Fruit fly (Drosophila melanogaster) whole organism, prepupa: ENCODE data around the gene pzg.

Source experiments
- CG10669 ChIP-seq: fragments of 200-800 bp; sonication (Bioruptor generic); optimal IDR thresholded peaks from 3 replicates; lab custom pipeline; 2018; ENCODE audit warnings: missing biosample characterization, mild to moderate bottlenecking, missing genetic modification characterization, moderate library complexity
- CG15336 ChIP-seq: fragments of 200-800 bp; sonication (Bioruptor generic); IDR thresholded peaks from 2 replicates; pipeline ENCODE4 v1.3.6; 2022; ENCODE audit warnings: missing biosample characterization, missing genetic modification characterization
- CG1621 ChIP-seq: fragments of 200-800 bp; sonication (Bioruptor generic); optimal IDR thresholded peaks from 3 replicates; lab custom pipeline; 2018; ENCODE audit warnings: missing biosample characterization, mild to moderate bottlenecking, missing genetic modification characterization
- CG31627 ChIP-seq: fragments of 200-800 bp; sonication (Bioruptor generic); optimal IDR thresholded peaks from 3 replicates; lab custom pipeline; 2016; ENCODE audit warnings: missing biosample characterization, missing genetic modification characterization
- CG32006 ChIP-seq: fragments of 200-800 bp; sonication (Bioruptor generic); optimal IDR thresholded peaks from 3 replicates; lab custom pipeline; 2017; ENCODE audit warnings: missing biosample characterization, mild to moderate bottlenecking, missing genetic modification characterization
- CG34406 ChIP-seq: fragments of 200-800 bp; sonication (Bioruptor generic); optimal IDR thresholded peaks from 3 replicates; lab custom pipeline; 2016; ENCODE audit warnings: missing biosample characterization, missing genetic modification characterization
- CG3919 ChIP-seq: fragments of 200-800 bp; sonication (Bioruptor generic); optimal IDR thresholded peaks from 3 replicates; lab custom pipeline; 2016; ENCODE audit warnings: missing biosample characterization, missing genetic modification characterization
- CG4318 ChIP-seq: fragments of 200-800 bp; sonication (Bioruptor generic); optimal IDR thresholded peaks from 3 replicates; lab custom pipeline; 2017; ENCODE audit warnings: missing biosample characterization, mild to moderate bottlenecking, missing genetic modification characterization
- CG6163 ChIP-seq: fragments of 200-800 bp; sonication (Bioruptor generic); IDR thresholded peaks from 3 replicates; pipeline ENCODE4 v1.3.6; 2022; ENCODE audit warnings: missing biosample characterization, missing genetic modification characterization
- CG6276 ChIP-seq: fragments of 200-800 bp; sonication (Bioruptor generic); optimal IDR thresholded peaks from 2 replicates; lab custom pipeline; 2017; ENCODE audit warnings: missing biosample characterization, mild to moderate bottlenecking, missing genetic modification characterization
- CG6792 ChIP-seq: fragments of 200-800 bp; sonication (Bioruptor generic); optimal IDR thresholded peaks from 3 replicates; lab custom pipeline; 2016; ENCODE audit warnings: missing biosample characterization, missing genetic modification characterization
- CG6808 ChIP-seq: fragments of 200-800 bp; sonication (Bioruptor generic); optimal IDR thresholded peaks from 3 replicates; lab custom pipeline; 2017; ENCODE audit warnings: missing biosample characterization, missing genetic modification characterization, mild to moderate bottlenecking, moderate library complexity, missing genetic modification reagents
- CG6854 ChIP-seq: fragments of 200-800 bp; sonication (Bioruptor generic); optimal IDR thresholded peaks from 2 replicates; lab custom pipeline; 2017; ENCODE audit warnings: missing biosample characterization, mild to moderate bottlenecking, missing genetic modification characterization
- CG7368 ChIP-seq: fragments of 200-800 bp; sonication (Bioruptor generic); optimal IDR thresholded peaks from 3 replicates; lab custom pipeline; 2016; ENCODE audit warnings: missing biosample characterization, missing genetic modification characterization
- CG8119 ChIP-seq: fragments of 200-800 bp; sonication (Bioruptor generic); IDR thresholded peaks from 3 replicates; pipeline ENCODE4 v1.3.6; 2022; ENCODE audit warnings: missing biosample characterization, missing genetic modification characterization
- CG8319 ChIP-seq: fragments of 200-800 bp; sonication (Bioruptor generic); optimal IDR thresholded peaks from 3 replicates; lab custom pipeline; 2016; ENCODE audit warnings: missing biosample characterization, missing genetic modification characterization
- CG8632 ChIP-seq: fragments of 200-800 bp; sonication (Bioruptor generic); optimal IDR thresholded peaks from 3 replicates; lab custom pipeline; 2016; ENCODE audit warnings: missing biosample characterization, missing genetic modification characterization
- CG9139 ChIP-seq: fragments of 200-800 bp; sonication (Bioruptor generic); optimal IDR thresholded peaks from 3 replicates; lab custom pipeline; 2017; ENCODE audit warnings: missing biosample characterization, mild to moderate bottlenecking, missing genetic modification characterization
- Eip78C ChIP-seq: fragments of 200-800 bp; sonication (Bioruptor generic); peaks from one replicate; lab custom pipeline; 2016; ENCODE audit warnings: missing biosample characterization, missing genetic modification characterization
- Eip93F ChIP-seq: fragments of 200-800 bp; sonication (Bioruptor generic); optimal IDR thresholded peaks from 2 replicates; lab custom pipeline; 2016; ENCODE audit warnings: missing biosample characterization, mild to moderate bottlenecking, missing genetic modification characterization
- Ets21C ChIP-seq: fragments of 200-800 bp; sonication (Bioruptor generic); optimal IDR thresholded peaks from 3 replicates; lab custom pipeline; 2016; ENCODE audit warnings: missing biosample characterization, missing genetic modification characterization
- Ets96B ChIP-seq: fragments of 200-800 bp; optimal IDR thresholded peaks from 2 replicates; lab custom pipeline; 2019; ENCODE audit warnings: missing biosample characterization, mild to moderate bottlenecking, missing genetic modification characterization, moderate library complexity
- Hr38 ChIP-seq: sonication (Bioruptor generic); optimal IDR thresholded peaks from 2 replicates; lab custom pipeline; 2016; ENCODE audit warnings: missing biosample characterization, missing genetic modification characterization
- Hr39 ChIP-seq: fragments of 200-800 bp; sonication (Bioruptor generic); optimal IDR thresholded peaks from 2 replicates; lab custom pipeline; 2016; ENCODE audit warnings: missing biosample characterization, missing genetic modification characterization
- Hr4 ChIP-seq: fragments of 200-800 bp; sonication (Bioruptor generic); optimal IDR thresholded peaks from 3 replicates; lab custom pipeline; 2016; ENCODE audit warnings: missing biosample characterization, missing genetic modification characterization
- Lpt ChIP-seq: fragments of 200-800 bp; sonication (Bioruptor generic); optimal IDR thresholded peaks from 3 replicates; lab custom pipeline; 2016; ENCODE audit warnings: missing biosample characterization, missing genetic modification characterization
- Met ChIP-seq: fragments of 200-800 bp; sonication (Bioruptor generic); optimal IDR thresholded peaks from 3 replicates; lab custom pipeline; 2016; ENCODE audit warnings: missing biosample characterization, missing genetic modification characterization
- OdsH ChIP-seq: fragments of 200-800 bp; sonication (Bioruptor generic); optimal IDR thresholded peaks from 3 replicates; lab custom pipeline; 2016; ENCODE audit warnings: missing biosample characterization, missing genetic modification characterization
- Smox ChIP-seq: fragments of 200-800 bp; sonication (Bioruptor generic); optimal IDR thresholded peaks from 3 replicates; lab custom pipeline; 2016; ENCODE audit warnings: missing biosample characterization, missing genetic modification characterization
- Sox14 ChIP-seq: fragments of 200-800 bp; sonication (Bioruptor generic); optimal IDR thresholded peaks from 3 replicates; lab custom pipeline; 2016; ENCODE audit warnings: missing biosample characterization, missing genetic modification characterization
- Sox15 ChIP-seq: fragments of 200-800 bp; sonication (Bioruptor generic); optimal IDR thresholded peaks from 3 replicates; lab custom pipeline; 2016; ENCODE audit warnings: missing biosample characterization, missing genetic modification characterization
- achi ChIP-seq: fragments of 200-800 bp; sonication (Bioruptor generic); optimal IDR thresholded peaks from 3 replicates; lab custom pipeline; 2016; ENCODE audit warnings: missing biosample characterization, missing genetic modification characterization
- acj6 ChIP-seq: fragments of 200-800 bp; sonication (Bioruptor generic); optimal IDR thresholded peaks from 3 replicates; lab custom pipeline; 2016; ENCODE audit warnings: missing biosample characterization, missing genetic modification characterization
- cyc ChIP-seq: fragments of 200-800 bp; sonication (Bioruptor generic); optimal IDR thresholded peaks from 3 replicates; lab custom pipeline; 2016; ENCODE audit warnings: missing biosample characterization, missing genetic modification characterization
- dac ChIP-seq: fragments of 200-800 bp; sonication (Bioruptor generic); optimal IDR thresholded peaks from 2 replicates; lab custom pipeline; 2017; ENCODE audit warnings: missing biosample characterization, mild to moderate bottlenecking, missing genetic modification characterization
- dsx ChIP-seq: fragments of 200-800 bp; optimal IDR thresholded peaks from 3 replicates; lab custom pipeline; 2019; ENCODE audit warnings: missing biosample characterization, mild to moderate bottlenecking, missing genetic modification characterization, moderate library complexity; ENCODE audit not compliant: poor library complexity, severe bottlenecking
- eg ChIP-seq: fragments of 200-800 bp; sonication (Bioruptor generic); IDR thresholded peaks from 3 replicates; pipeline ENCODE4 v1.3.6; 2022; ENCODE audit warnings: missing biosample characterization, missing genetic modification characterization
- esn ChIP-seq: fragments of 200-800 bp; sonication (Bioruptor generic); optimal IDR thresholded peaks from 2 replicates; lab custom pipeline; 2016; ENCODE audit warnings: missing biosample characterization, mild to moderate bottlenecking, missing genetic modification characterization, moderate library complexity
- fkh ChIP-seq: fragments of 200-800 bp; sonication (Bioruptor generic); optimal IDR thresholded peaks from 3 replicates; lab custom pipeline; 2017; ENCODE audit warnings: missing biosample characterization, mild to moderate bottlenecking, missing genetic modification characterization, moderate library complexity
- net ChIP-seq: fragments of 200-800 bp; sonication (Bioruptor generic); optimal IDR thresholded peaks from 3 replicates; lab custom pipeline; 2016; ENCODE audit warnings: missing biosample characterization, missing genetic modification characterization
- pdm3 ChIP-seq: fragments of 200-800 bp; sonication (Bioruptor generic); optimal IDR thresholded peaks from 3 replicates; lab custom pipeline; 2016; ENCODE audit warnings: missing biosample characterization, missing genetic modification characterization
- salr ChIP-seq, 2 experiments: fragments of 200-800 bp; sonication (Bioruptor generic); optimal IDR thresholded peaks; 3 replicates each; lab custom pipeline; 2016 to 2018; ENCODE audit warnings: missing biosample characterization in 2 of 2, missing genetic modification characterization in 2 of 2, mild to moderate bottlenecking in 1 of 2
- spab ChIP-seq: fragments of 200-800 bp; sonication (Bioruptor generic); optimal IDR thresholded peaks from 2 replicates; lab custom pipeline; 2017; ENCODE audit warnings: missing biosample characterization, mild to moderate bottlenecking, missing genetic modification characterization, missing genetic modification reagents
- vri ChIP-seq: fragments of 200-800 bp; sonication (Bioruptor generic); optimal IDR thresholded peaks from 3 replicates; lab custom pipeline; 2016; ENCODE audit warnings: missing biosample characterization, mild to moderate bottlenecking, missing genetic modification characterization

The pzg gene

DNA sequence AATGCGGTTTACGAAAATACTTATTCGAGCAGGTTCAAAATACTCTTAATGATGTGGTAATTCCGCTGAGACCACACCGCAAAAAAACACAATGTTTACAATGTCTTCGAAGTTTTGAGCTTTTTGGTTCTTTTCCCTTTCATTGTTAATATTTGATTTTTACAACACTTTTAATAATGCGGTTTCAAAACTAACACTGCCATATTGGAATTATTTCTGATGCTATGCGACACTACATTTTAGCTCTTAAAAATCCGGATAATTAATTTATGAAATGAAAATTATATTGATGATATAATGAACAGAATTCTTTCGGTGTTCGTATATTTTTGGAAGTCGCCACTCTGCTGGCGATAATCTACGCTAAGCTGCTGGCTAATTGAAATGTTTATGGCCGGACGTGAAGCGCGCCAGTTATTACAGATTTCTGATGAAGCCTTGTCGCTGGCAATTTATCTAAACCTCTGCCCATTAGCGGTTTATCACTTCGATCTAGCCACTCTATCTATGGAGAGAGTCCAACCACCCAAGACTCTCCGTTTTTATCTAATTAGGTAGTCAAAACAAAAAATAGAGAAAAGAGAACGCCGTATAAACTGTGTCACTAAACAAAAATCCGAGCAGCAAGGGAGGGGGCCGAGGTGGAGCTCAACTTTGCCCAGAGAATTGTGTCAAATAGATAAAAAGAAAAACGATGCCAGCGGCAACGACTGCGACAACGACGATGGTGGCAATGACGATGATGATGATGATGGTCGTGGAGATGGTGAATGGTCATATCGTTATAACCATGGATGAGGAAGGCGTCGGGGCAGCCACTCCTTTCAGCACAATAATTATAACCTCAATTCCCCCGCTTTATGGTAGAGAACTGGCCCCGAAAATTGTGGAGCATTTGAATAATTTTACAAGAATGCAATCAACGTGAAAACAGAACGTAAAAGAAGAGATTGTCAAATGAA is 29.6 kb upstream of the pzg start (continued):
- peak; percentile 22 for TF ChIP-seq Hr39 (GFP tag; lab: Kevin White, UChicago)
- TF ChIP-seq eg (GFP tag; lab: Robert Waterston, UW) = no peak
- TF ChIP-seq achi (GFP tag; lab: Kevin White, UChicago) = no peak
- peak; percentile 30 for TF ChIP-seq Smox (GFP tag; lab: Kevin White, UChicago)
- peak; percentile 15 for TF ChIP-seq CG31627 (GFP tag; lab: Kevin White, UChicago)
- TF ChIP-seq CG7368 (GFP tag; lab: Kevin White, UChicago) = no peak
- TF ChIP-seq salr (GFP tag; optimal IDR thresholded peaks at IDR 0.05; lab: Kevin White, UChicago) = no peak
- TF ChIP-seq Eip78C (GFP tag; lab: Kevin White, UChicago) = peak; percentile 83

dm6 chr3L:21257731-21258130 is 28.2 kb upstream of the pzg start, which contains the start of gene CG43218:
CG43218 (plus strand) TSS chr3L:21258020.
- no peak for TF ChIP-seq CG6808
- no peak for TF ChIP-seq esn (GFP tag; lab: Kevin White, UChicago)
- peak; percentile 45 for TF ChIP-seq dsx (GFP tag; lab: Kevin White, UChicago)
- TF ChIP-seq CG6276 (GFP tag; lab: Kevin White, UChicago) = no peak
- TF ChIP-seq Eip78C (GFP tag; lab: Kevin White, UChicago) = peak; percentile 65
- TF ChIP-seq Ets21C = no peak

DNA sequence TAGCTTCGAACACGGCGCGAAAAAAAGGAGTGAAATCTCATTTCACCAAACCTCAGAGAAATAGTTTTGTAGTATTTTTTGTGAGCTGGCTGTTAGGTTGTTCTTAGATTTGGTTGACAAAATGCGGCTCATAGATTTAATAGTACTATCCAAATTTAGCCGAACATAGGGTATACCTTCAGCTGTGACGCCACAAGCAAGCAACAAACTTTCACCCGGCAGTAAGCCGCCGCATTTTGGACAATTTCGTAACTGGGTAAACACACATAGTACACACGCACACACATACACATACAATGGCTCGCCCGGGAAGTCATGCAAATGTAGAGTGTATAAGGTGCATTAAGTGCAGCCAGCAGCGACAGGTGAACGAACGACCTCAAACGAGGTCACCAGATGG is 26.6 kb upstream of the pzg start:
- peak; percentile 49 for TF ChIP-seq CG15336 (GFP tag; lab: Robert Waterston, UW)
- TF ChIP-seq CG31627 (GFP tag; lab: Kevin White, UChicago) = no peak
- peak; percentile 88 for TF ChIP-seq Eip78C (GFP tag; lab: Kevin White, UChicago)
- TF ChIP-seq CG6854 (GFP tag; lab: Kevin White, UChicago) = no peak
- TF ChIP-seq esn (GFP tag; lab: Kevin White, UChicago) = no peak
- TF ChIP-seq achi (GFP tag; lab: Kevin White, UChicago) = peak; percentile 18
- TF ChIP-seq CG9139 = no peak
- TF ChIP-seq CG8319 = no peak
- no peak for TF ChIP-seq Met (GFP tag; lab: Kevin White, UChicago)
- no peak for TF ChIP-seq Hr38 (GFP tag; lab: Kevin White, UChicago)
- TF ChIP-seq pdm3 (GFP tag; lab: Kevin White, UChicago) = peak; percentile 13
- no peak for TF ChIP-seq acj6 (GFP tag; lab: Kevin White, UChicago)
- no peak for TF ChIP-seq CG34406
- peak in 1 of 2 experiments; percentile 40 for TF ChIP-seq salr (GFP tag; optimal IDR thresholded peaks at IDR 0.05; lab: Kevin White, UChicago)
- TF ChIP-seq cyc (GFP tag; lab: Kevin White, UChicago) = no peak
- TF ChIP-seq CG10669 = no peak
- peak; percentile 10; the same call in 1 of the 3 replicates for TF ChIP-seq CG6163 (GFP tag; lab: Robert Waterston, UW)
- no peak for TF ChIP-seq CG8632 (GFP tag; lab: Kevin White, UChicago)
- no peak for TF ChIP-seq Sox15 (GFP tag; lab: Kevin White, UChicago)
- no peak for TF ChIP-seq Ets96B
- peak; percentile 47 for TF ChIP-seq CG6276 (GFP tag; lab: Kevin White, UChicago)
- TF ChIP-seq CG1621 (tag; lab: Kevin White, UChicago) = no peak
- peak; percentile 46 for TF ChIP-seq OdsH
- peak; percentile 2 for TF ChIP-seq net
- no peak for TF ChIP-seq Ets21C
- no peak for TF ChIP-seq Smox (GFP tag; lab: Kevin White, UChicago)
- no peak for TF ChIP-seq spab
- peak; percentile 84 for TF ChIP-seq CG32006 (GFP tag; lab: Kevin White, UChicago)
- no peak for TF ChIP-seq Eip93F
- TF ChIP-seq Sox14 (GFP tag; lab: Kevin White, UChicago) = no peak
- peak; percentile 1 for TF ChIP-seq CG7368 (GFP tag; lab: Kevin White, UChicago)
- TF ChIP-seq Hr4 = peak; percentile 77
- TF ChIP-seq fkh = peak; percentile 31
- TF ChIP-seq vri (GFP tag; lab: Kevin White, UChicago) = no peak
- TF ChIP-seq CG4318 (GFP tag; lab: Kevin White, UChicago) = peak; percentile 66
- TF ChIP-seq eg (GFP tag; lab: Robert Waterston, UW) = peak; percentile 55; the same call in 2 of the 3 replicates
- no peak for TF ChIP-seq CG6792
- peak; percentile 55 for TF ChIP-seq dac
- no peak for TF ChIP-seq Lpt
- TF ChIP-seq CG8119 (GFP tag; lab: Robert Waterston, UW) = peak; percentile 72
- no peak for TF ChIP-seq CG6808
- TF ChIP-seq CG3919 (GFP tag; lab: Kevin White, UChicago) = peak; percentile 35
- TF ChIP-seq, all 60 proteins: peak for 18
